Fruit fly (Drosophila melanogaster): ENCODE results near the gene CG17110.

DNA sequence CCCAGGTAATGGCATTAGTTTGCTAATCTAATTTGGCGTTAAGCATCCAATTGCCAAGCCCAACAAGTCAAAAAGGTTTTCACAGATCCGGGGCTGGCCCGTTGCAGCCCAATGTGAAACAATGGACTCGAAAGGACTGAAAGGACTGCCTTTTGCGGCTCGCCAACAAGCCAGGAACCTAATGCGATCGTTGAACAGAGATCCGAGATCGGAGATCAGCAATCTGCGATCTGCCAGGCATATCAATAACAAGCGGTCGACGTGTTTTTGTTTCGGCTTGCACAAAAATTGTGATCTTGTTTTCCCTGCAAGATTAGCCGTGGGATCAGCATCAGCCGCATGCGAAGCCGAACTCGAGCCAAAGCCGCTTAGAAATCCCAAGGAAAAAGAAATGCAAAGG lies 38.1 kb downstream of the CG17110 start:
- no peak for TF ChIP-seq Myc (optimal IDR thresholded peaks at IDR 0.05)
- TF ChIP-seq psq (optimal IDR thresholded peaks at IDR 0.05): no peak
- no peak for TF ChIP-seq Sin3A (optimal IDR thresholded peaks at IDR 0.05)
- no peak for TF ChIP-seq insv (optimal IDR thresholded peaks at IDR 0.05)
- no peak for TF ChIP-seq ttk (optimal IDR thresholded peaks at IDR 0.05)

All from Kc167 (cell line).